Fruit fly (Drosophila melanogaster) whole organism, prepupa: Measurements from ENCODE around the gene CRIF.

Source experiments
- Blimp-1 ChIP-seq: fragments of 200-800 bp; sonication (Bioruptor generic); optimal IDR thresholded peaks from 3 replicates; lab custom pipeline; 2017; ENCODE audit warnings: missing biosample characterization, missing genetic modification characterization, mild to moderate bottlenecking, moderate library complexity, missing genetic modification reagents
- CG10631 ChIP-seq: fragments of 200-800 bp; sonication (Bioruptor generic); optimal IDR thresholded peaks from 2 replicates; lab custom pipeline; 2016; ENCODE audit warnings: missing biosample characterization, missing genetic modification characterization
- CG11294 ChIP-seq: fragments of 200-800 bp; sonication (Bioruptor generic); IDR thresholded peaks from 2 replicates; pipeline ENCODE4 v1.3.6; 2022; ENCODE audit warnings: missing biosample characterization, missing genetic modification characterization
- CG11902 ChIP-seq: fragments of 200-800 bp; sonication (Bioruptor generic); optimal IDR thresholded peaks from 3 replicates; lab custom pipeline; 2016; ENCODE audit warnings: missing biosample characterization, missing genetic modification characterization
- CG15336 ChIP-seq: fragments of 200-800 bp; sonication (Bioruptor generic); IDR thresholded peaks from 2 replicates; pipeline ENCODE4 v1.3.6; 2022; ENCODE audit warnings: missing biosample characterization, missing genetic modification characterization
- CG1621 ChIP-seq: fragments of 200-800 bp; sonication (Bioruptor generic); optimal IDR thresholded peaks from 3 replicates; lab custom pipeline; 2018; ENCODE audit warnings: missing biosample characterization, mild to moderate bottlenecking, missing genetic modification characterization
- CG16779 ChIP-seq: fragments of 200-800 bp; sonication (Bioruptor generic); optimal IDR thresholded peaks from 3 replicates; lab custom pipeline; 2017; ENCODE audit warnings: missing biosample characterization, mild to moderate bottlenecking, missing genetic modification characterization
- CG3032 ChIP-seq: fragments of 200-800 bp; optimal IDR thresholded peaks from 2 replicates; lab custom pipeline; 2019; ENCODE audit warnings: missing biosample characterization, mild to moderate bottlenecking, missing genetic modification characterization, moderate library complexity
- CG31627 ChIP-seq: fragments of 200-800 bp; sonication (Bioruptor generic); optimal IDR thresholded peaks from 3 replicates; lab custom pipeline; 2016; ENCODE audit warnings: missing biosample characterization, missing genetic modification characterization
- CG32006 ChIP-seq: fragments of 200-800 bp; sonication (Bioruptor generic); optimal IDR thresholded peaks from 3 replicates; lab custom pipeline; 2017; ENCODE audit warnings: missing biosample characterization, mild to moderate bottlenecking, missing genetic modification characterization
- CG6276 ChIP-seq: fragments of 200-800 bp; sonication (Bioruptor generic); optimal IDR thresholded peaks from 2 replicates; lab custom pipeline; 2017; ENCODE audit warnings: missing biosample characterization, mild to moderate bottlenecking, missing genetic modification characterization
- CG6808 ChIP-seq: fragments of 200-800 bp; sonication (Bioruptor generic); optimal IDR thresholded peaks from 3 replicates; lab custom pipeline; 2017; ENCODE audit warnings: missing biosample characterization, missing genetic modification characterization, mild to moderate bottlenecking, moderate library complexity, missing genetic modification reagents
- CG6854 ChIP-seq: fragments of 200-800 bp; sonication (Bioruptor generic); optimal IDR thresholded peaks from 2 replicates; lab custom pipeline; 2017; ENCODE audit warnings: missing biosample characterization, mild to moderate bottlenecking, missing genetic modification characterization
- CG7368 ChIP-seq: fragments of 200-800 bp; sonication (Bioruptor generic); optimal IDR thresholded peaks from 3 replicates; lab custom pipeline; 2016; ENCODE audit warnings: missing biosample characterization, missing genetic modification characterization
- CG8119 ChIP-seq: fragments of 200-800 bp; sonication (Bioruptor generic); IDR thresholded peaks from 3 replicates; pipeline ENCODE4 v1.3.6; 2022; ENCODE audit warnings: missing biosample characterization, missing genetic modification characterization
- CG8632 ChIP-seq: fragments of 200-800 bp; sonication (Bioruptor generic); optimal IDR thresholded peaks from 3 replicates; lab custom pipeline; 2016; ENCODE audit warnings: missing biosample characterization, missing genetic modification characterization
- CG9139 ChIP-seq: fragments of 200-800 bp; sonication (Bioruptor generic); optimal IDR thresholded peaks from 3 replicates; lab custom pipeline; 2017; ENCODE audit warnings: missing biosample characterization, mild to moderate bottlenecking, missing genetic modification characterization
- Eip75B ChIP-seq: fragments of 200-800 bp; sonication (Bioruptor generic); optimal IDR thresholded peaks from 3 replicates; lab custom pipeline; 2016; ENCODE audit warnings: missing biosample characterization, missing genetic modification characterization
- Eip78C ChIP-seq: fragments of 200-800 bp; sonication (Bioruptor generic); peaks from one replicate; lab custom pipeline; 2016; ENCODE audit warnings: missing biosample characterization, missing genetic modification characterization
- Eip93F ChIP-seq: fragments of 200-800 bp; sonication (Bioruptor generic); optimal IDR thresholded peaks from 2 replicates; lab custom pipeline; 2016; ENCODE audit warnings: missing biosample characterization, mild to moderate bottlenecking, missing genetic modification characterization
- Gug ChIP-seq: fragments of 200-800 bp; sonication (Bioruptor generic); IDR thresholded peaks from 2 replicates; pipeline ENCODE4 v1.3.6; 2022; ENCODE audit warnings: missing biosample characterization, missing genetic modification characterization
- Hr39 ChIP-seq: fragments of 200-800 bp; sonication (Bioruptor generic); optimal IDR thresholded peaks from 2 replicates; lab custom pipeline; 2016; ENCODE audit warnings: missing biosample characterization, missing genetic modification characterization
- Hr4 ChIP-seq: fragments of 200-800 bp; sonication (Bioruptor generic); optimal IDR thresholded peaks from 3 replicates; lab custom pipeline; 2016; ENCODE audit warnings: missing biosample characterization, missing genetic modification characterization
- Lpt ChIP-seq: fragments of 200-800 bp; sonication (Bioruptor generic); optimal IDR thresholded peaks from 3 replicates; lab custom pipeline; 2016; ENCODE audit warnings: missing biosample characterization, missing genetic modification characterization
- Met ChIP-seq: fragments of 200-800 bp; sonication (Bioruptor generic); optimal IDR thresholded peaks from 3 replicates; lab custom pipeline; 2016; ENCODE audit warnings: missing biosample characterization, missing genetic modification characterization
- OdsH ChIP-seq: fragments of 200-800 bp; sonication (Bioruptor generic); optimal IDR thresholded peaks from 3 replicates; lab custom pipeline; 2016; ENCODE audit warnings: missing biosample characterization, missing genetic modification characterization
- Sox14 ChIP-seq: fragments of 200-800 bp; sonication (Bioruptor generic); optimal IDR thresholded peaks from 3 replicates; lab custom pipeline; 2016; ENCODE audit warnings: missing biosample characterization, missing genetic modification characterization
- Sox15 ChIP-seq: fragments of 200-800 bp; sonication (Bioruptor generic); optimal IDR thresholded peaks from 3 replicates; lab custom pipeline; 2016; ENCODE audit warnings: missing biosample characterization, missing genetic modification characterization
- achi ChIP-seq: fragments of 200-800 bp; sonication (Bioruptor generic); optimal IDR thresholded peaks from 3 replicates; lab custom pipeline; 2016; ENCODE audit warnings: missing biosample characterization, missing genetic modification characterization
- dac ChIP-seq: fragments of 200-800 bp; sonication (Bioruptor generic); optimal IDR thresholded peaks from 2 replicates; lab custom pipeline; 2017; ENCODE audit warnings: missing biosample characterization, mild to moderate bottlenecking, missing genetic modification characterization
- dsx ChIP-seq: fragments of 200-800 bp; optimal IDR thresholded peaks from 3 replicates; lab custom pipeline; 2019; ENCODE audit warnings: missing biosample characterization, mild to moderate bottlenecking, missing genetic modification characterization, moderate library complexity; ENCODE audit not compliant: poor library complexity, severe bottlenecking
- eg ChIP-seq: fragments of 200-800 bp; sonication (Bioruptor generic); IDR thresholded peaks from 3 replicates; pipeline ENCODE4 v1.3.6; 2022; ENCODE audit warnings: missing biosample characterization, missing genetic modification characterization
- fd59A ChIP-seq: fragments of 200-800 bp; sonication (Bioruptor generic); optimal IDR thresholded peaks from 2 replicates; lab custom pipeline; 2017; ENCODE audit warnings: missing biosample characterization, mild to moderate bottlenecking, missing genetic modification characterization, missing genetic modification reagents
- fkh ChIP-seq: fragments of 200-800 bp; sonication (Bioruptor generic); optimal IDR thresholded peaks from 3 replicates; lab custom pipeline; 2017; ENCODE audit warnings: missing biosample characterization, mild to moderate bottlenecking, missing genetic modification characterization, moderate library complexity
- net ChIP-seq: fragments of 200-800 bp; sonication (Bioruptor generic); optimal IDR thresholded peaks from 3 replicates; lab custom pipeline; 2016; ENCODE audit warnings: missing biosample characterization, missing genetic modification characterization
- pdm3 ChIP-seq: fragments of 200-800 bp; sonication (Bioruptor generic); optimal IDR thresholded peaks from 3 replicates; lab custom pipeline; 2016; ENCODE audit warnings: missing biosample characterization, missing genetic modification characterization
- salr ChIP-seq, 2 experiments: fragments of 200-800 bp; sonication (Bioruptor generic); optimal IDR thresholded peaks; 3 replicates each; lab custom pipeline; 2016 to 2018; ENCODE audit warnings: missing biosample characterization in 2 of 2, missing genetic modification characterization in 2 of 2, mild to moderate bottlenecking in 1 of 2
- spab ChIP-seq: fragments of 200-800 bp; sonication (Bioruptor generic); optimal IDR thresholded peaks from 2 replicates; lab custom pipeline; 2017; ENCODE audit warnings: missing biosample characterization, mild to moderate bottlenecking, missing genetic modification characterization, missing genetic modification reagents
- topi ChIP-seq: fragments of 200-800 bp; sonication (Bioruptor generic); optimal IDR thresholded peaks from 3 replicates; lab custom pipeline; 2016; ENCODE audit warnings: missing biosample characterization, missing genetic modification characterization
- vri ChIP-seq: fragments of 200-800 bp; sonication (Bioruptor generic); optimal IDR thresholded peaks from 3 replicates; lab custom pipeline; 2016; ENCODE audit warnings: missing biosample characterization, mild to moderate bottlenecking, missing genetic modification characterization

CRIF gene

DNA sequence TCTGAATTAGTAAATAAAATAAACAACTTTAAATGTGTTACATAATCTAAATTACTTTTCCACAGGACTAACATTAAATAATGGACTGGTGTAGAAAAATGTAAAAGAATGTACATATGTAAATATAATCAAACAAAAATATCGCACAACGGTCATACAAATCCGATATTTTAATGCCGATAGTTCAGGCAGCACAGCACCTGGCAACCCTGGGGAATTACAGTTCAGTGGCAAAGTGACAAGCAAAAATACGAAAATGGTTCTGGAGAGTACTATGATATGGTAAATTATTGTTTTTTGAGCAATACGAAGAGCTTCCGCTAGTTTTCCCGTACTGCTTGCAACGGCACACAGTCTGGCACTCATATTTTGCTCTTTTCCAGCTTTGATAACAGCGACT lies 31.8 kb downstream of the CRIF start, which contains the start of gene Rpn10 (continued):
- TF ChIP-seq CG31627 (GFP tag; lab: Kevin White, UChicago) (peak; percentile 40), CG6808 (GFP tag; lab: Kevin White, UChicago) (no peak), pdm3 (GFP tag; lab: Kevin White, UChicago) (no peak), salr (GFP tag; optimal IDR thresholded peaks at IDR 0.05; lab: Kevin White, UChicago) (no peak), OdsH (no peak), CG7368 (GFP tag; lab: Kevin White, UChicago) (no peak), Gug (GFP tag; lab: Robert Waterston, UW) (no peak), vri (GFP tag; lab: Kevin White, UChicago) (no peak), CG11902 (no peak), CG8119 (GFP tag; lab: Robert Waterston, UW) (no peak), net (GFP tag; lab: Kevin White, UChicago) (no peak), Sox15 (no peak), topi (GFP tag; lab: Kevin White, UChicago) (peak; percentile 9), CG32006 (no peak)

DNA sequence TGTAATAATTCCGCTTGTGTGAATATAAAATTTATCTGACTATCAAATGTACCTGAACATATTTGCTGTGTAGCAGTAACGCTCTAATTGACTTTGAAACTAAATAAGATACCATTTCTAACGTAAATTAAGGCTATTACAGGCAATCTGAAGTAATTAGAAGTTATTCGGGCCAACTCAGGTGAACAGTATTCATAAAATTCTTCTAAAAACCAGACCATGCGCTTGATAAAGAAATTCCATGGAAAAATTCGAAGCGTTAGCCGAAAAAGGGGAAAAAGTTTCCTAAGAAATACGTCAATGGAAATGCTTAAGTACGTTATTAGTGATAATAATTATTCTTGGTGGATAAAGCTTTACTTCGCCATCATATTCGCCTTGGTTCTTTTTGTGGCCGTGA lies 34.3 kb downstream of the CRIF start, which contains the start of gene ppk5:
ppk5 (plus strand) TSS at position 301 of the 400 bp plus-strand sequence.
- TF ChIP-seq dac (GFP tag; lab: Kevin White, UChicago) (no peak), Eip78C (GFP tag; lab: Kevin White, UChicago) (no peak), Eip75B (GFP tag; lab: Kevin White, UChicago) (no peak), Lpt (no peak), CG31627 (GFP tag; lab: Kevin White, UChicago) (no peak), eg (GFP tag; lab: Robert Waterston, UW) (no peak), fd59A (GFP tag; lab: Kevin White, UChicago) (no peak), Hr39 (GFP tag; lab: Kevin White, UChicago) (no peak), CG1621 (tag; lab: Kevin White, UChicago) (no peak), CG8119 (GFP tag; lab: Robert Waterston, UW) (no peak), Eip93F (GFP tag; lab: Kevin White, UChicago) (no peak)

DNA sequence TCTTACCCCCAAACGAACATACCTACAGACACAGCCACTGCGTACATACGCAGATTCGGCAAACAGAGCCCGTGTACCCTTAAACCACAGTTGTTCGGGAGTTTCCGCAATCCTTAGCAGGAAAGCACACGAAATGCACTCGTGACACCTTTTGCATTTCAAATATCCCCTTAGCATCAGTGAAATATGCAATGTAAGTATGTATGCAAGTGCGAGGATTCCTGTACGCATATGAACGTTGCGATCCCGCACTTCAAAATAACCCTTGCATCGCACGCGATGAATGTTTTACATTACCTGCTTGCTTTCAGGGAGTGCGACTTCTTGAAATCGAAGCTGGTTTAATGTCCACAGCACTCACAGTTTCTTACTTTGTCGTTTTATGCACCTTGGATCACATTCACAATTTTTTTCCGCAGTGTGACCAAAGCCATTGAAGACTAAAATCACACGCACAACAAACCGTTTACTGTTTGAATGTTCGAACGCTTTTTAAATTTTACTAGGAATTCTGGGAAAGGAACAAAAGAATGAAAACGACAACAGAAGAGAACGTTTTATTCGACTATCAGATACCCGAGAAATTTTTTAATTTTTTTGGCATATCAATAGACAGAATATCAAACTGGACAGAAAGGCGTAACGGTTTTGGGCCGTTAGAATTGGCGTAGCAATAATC lies 35.3 kb downstream of the CRIF start, which contains the start of gene Mkrn1:
Mkrn1 (minus strand) TSS at position 444 of the 679 bp plus-strand sequence.
- TF ChIP-seq CG6854 (peak; percentile 23), Met (GFP tag; lab: Kevin White, UChicago) (no peak), CG6276 (GFP tag; lab: Kevin White, UChicago) (no peak), dsx (GFP tag; lab: Kevin White, UChicago) (peak; percentile 81)

DNA sequence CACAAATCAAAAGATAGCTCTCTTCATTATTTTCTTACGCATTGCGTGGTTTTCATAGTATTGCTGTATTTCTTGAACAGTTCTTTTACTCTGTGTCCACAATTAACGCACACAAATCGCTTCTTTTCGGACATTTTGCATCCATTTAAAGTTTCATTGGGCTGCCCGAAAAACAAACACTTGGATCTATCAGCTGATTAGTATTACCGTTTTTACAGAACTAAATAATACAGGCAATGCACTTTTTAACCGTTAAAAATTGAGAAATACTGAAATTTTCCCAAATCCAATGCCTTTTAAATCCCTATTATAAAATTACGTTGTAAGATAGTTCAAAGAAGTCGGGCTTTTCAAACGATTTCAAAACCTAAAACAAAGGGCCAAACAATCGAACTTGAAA lies 39.6 kb downstream of the CRIF start, which contains the start of gene Arv1:
Arv1 (minus strand) TSS at position 226 of the 400 bp plus-strand sequence.
- no peak for TF ChIP-seq spab (GFP tag; lab: Kevin White, UChicago)
- TF ChIP-seq topi (GFP tag; lab: Kevin White, UChicago): no peak
- TF ChIP-seq Lpt: no peak
- no peak for TF ChIP-seq fkh
- no peak for TF ChIP-seq CG31627 (GFP tag; lab: Kevin White, UChicago)
- TF ChIP-seq CG6854: no peak
- TF ChIP-seq Sox14: no peak

DNA sequence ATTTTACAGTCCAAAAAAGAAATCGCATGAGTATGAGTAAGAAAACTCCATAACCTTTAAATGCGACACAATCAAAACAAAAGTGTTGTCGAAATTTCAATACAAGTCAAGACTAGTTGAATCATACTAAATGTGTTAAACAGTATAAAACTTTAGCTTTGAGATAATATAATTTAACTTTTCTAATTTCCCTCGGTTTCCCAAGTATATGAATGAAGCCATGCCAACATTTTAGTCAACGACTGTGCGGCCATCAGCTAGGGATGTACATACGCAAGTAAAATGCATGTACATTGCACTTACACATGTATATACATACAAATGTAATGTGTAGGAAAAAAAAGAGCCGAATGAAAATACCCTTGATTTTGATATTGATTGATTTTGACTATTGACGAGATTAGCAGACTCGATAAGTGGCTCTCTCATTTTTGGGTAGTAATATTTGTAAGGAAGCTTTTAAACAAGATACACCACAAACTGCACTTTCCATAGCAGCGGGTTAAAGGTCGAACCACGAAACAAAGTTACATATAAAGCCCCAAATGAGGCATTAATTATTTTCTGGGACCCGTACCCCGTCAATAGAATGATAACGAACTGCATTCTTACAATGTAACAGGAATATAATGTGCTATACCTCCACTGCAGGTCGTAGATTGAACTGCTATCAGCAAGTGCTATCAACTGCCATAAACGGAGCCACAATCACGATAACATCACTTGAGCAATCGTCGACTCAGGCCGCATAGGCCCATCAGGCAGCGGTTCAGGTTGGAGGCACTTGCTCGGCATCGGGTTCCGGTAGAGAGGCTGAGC lies 44.4 kb downstream of the CRIF start:
- TF ChIP-seq Hr4 (peak; percentile 66), dac (GFP tag; lab: Kevin White, UChicago) (no peak), topi (GFP tag; lab: Kevin White, UChicago) (peak; percentile 35), CG6854 (no peak), vri (GFP tag; lab: Kevin White, UChicago) (no peak), CG15336 (GFP tag; lab: Robert Waterston, UW) (no peak; the same call in 1 of the 2 replicates), Lpt (no peak), CG11294 (GFP tag; lab: Robert Waterston, UW) (no peak), CG3032 (tag; lab: Kevin White, UChicago) (peak; percentile 31), Blimp-1 (GFP tag; lab: Kevin White, UChicago) (no peak), CG16779 (tag; lab: Kevin White, UChicago) (no peak), fkh (no peak), CG9139 (GFP tag; lab: Kevin White, UChicago) (no peak), CG10631 (GFP tag; lab: Kevin White, UChicago) (no peak), CG8632 (GFP tag; lab: Kevin White, UChicago) (no peak), Met (GFP tag; lab: Kevin White, UChicago) (no peak), fd59A (GFP tag; lab: Kevin White, UChicago) (no peak), achi (GFP tag; lab: Kevin White, UChicago) (no peak)
